Fruit fly (Drosophila melanogaster): ENCODE results near the gene ncd.

ncd gene

dm6 chr3R:29773833-29774324 is 33.0 kb downstream of the ncd start (continued):
- TF ChIP-seq tgo (GFP tag; IDR thresholded peaks at IDR 0.05) (peak; percentile 80), grau (tag; optimal IDR thresholded peaks at IDR 0.05) (peak; percentile 87), Dfd (GFP tag; optimal IDR thresholded peaks at IDR 0.05) (no peak), Vsx1 (GFP tag; optimal IDR thresholded peaks at IDR 0.05) (no peak), CG30020 (tag; optimal IDR thresholded peaks at IDR 0.05) (no peak), CG3838 (GFP tag; optimal IDR thresholded peaks at IDR 0.05) (no peak), wor (GFP tag; IDR thresholded peaks at IDR 0.05) (peak; percentile 68; the same call in 1 of the 2 replicates), CG2875 (GFP tag; optimal IDR thresholded peaks at IDR 0.05) (peak; percentile 36), CG4282 (GFP tag; optimal IDR thresholded peaks at IDR 0.05) (peak; percentile 57), Sin3A (optimal IDR thresholded peaks at IDR 0.05) (no peak), CG7271 (tag; optimal IDR thresholded peaks at IDR 0.05) (no peak), CG14667 (GFP tag; IDR thresholded peaks at IDR 0.05) (peak; percentile 57), Gsc (GFP tag; IDR thresholded peaks at IDR 0.05) (no peak), otp (GFP tag; IDR thresholded peaks at IDR 0.05) (0 out of 3 replicates have a peak, but pooled peaks have one; percentile 30), CTCF (GFP tag; optimal IDR thresholded peaks at IDR 0.05) (no peak), CG4854 (GFP tag; optimal IDR thresholded peaks at IDR 0.05) (peak; percentile 56), CG31441 (GFP tag; IDR thresholded peaks at IDR 0.05) (peak; percentile 54; the same call in 1 of the 2 replicates), bab2 (GFP tag; optimal IDR thresholded peaks at IDR 0.05) (peak; percentile 76), CoRest (tag; optimal IDR thresholded peaks at IDR 0.05) (peak; percentile 88), rib (GFP tag; IDR thresholded peaks at IDR 0.05) (peak; percentile 56), Rx (GFP tag; IDR thresholded peaks at IDR 0.05) (peak; percentile 31; the same call in 1 of the 2 replicates), CG15696 (tag; optimal IDR thresholded peaks at IDR 0.05) (peak; percentile 47), ATbp (GFP tag; optimal IDR thresholded peaks at IDR 0.05) (peak; percentile 18), danr (GFP tag; IDR thresholded peaks at IDR 0.05) (peak; percentile 48; the same call in 1 of the 2 replicates), HmgZ (tag; optimal IDR thresholded peaks at IDR 0.05) (peak; percentile 87), Hr51 (GFP tag; optimal IDR thresholded peaks at IDR 0.05) (peak; percentile 74 to 82), CG12659 (GFP tag; optimal IDR thresholded peaks at IDR 0.05) (peak; percentile 76), CG7839 (tag; optimal IDR thresholded peaks at IDR 0.05) (peak; percentile 85), croc (GFP tag; conservative IDR thresholded peaks at IDR 0.05) (peak; percentile 55; the same call in 2 of the 3 replicates), dan (GFP tag; IDR thresholded peaks at IDR 0.05) (no peak), HLH4C (GFP tag; IDR thresholded peaks at IDR 0.05; ENCODE audit: partially characterized antibody) (no peak), CG17912 (GFP tag; optimal IDR thresholded peaks at IDR 0.05) (no peak), bowl (GFP tag; IDR thresholded peaks at IDR 0.05) (no peak), Poxn (GFP tag; IDR thresholded peaks at IDR 0.05) (peak; percentile 57; the same call in 1 of the 2 replicates), chm (GFP tag; IDR thresholded peaks at IDR 0.05) (peak; percentile 53; the same call in 1 of the 2 replicates), dm (GFP tag; optimal IDR thresholded peaks at IDR 0.05) (peak; percentile 33), Eip74EF (GFP tag; optimal IDR thresholded peaks at IDR 0.05) (peak in 1 of 2 experiments; percentile 56), CG11085 (GFP tag; IDR thresholded peaks at IDR 0.05) (0 out of 2 replicates have a peak, but pooled peaks have one; percentile 28), CG12071 (GFP tag; optimal IDR thresholded peaks at IDR 0.05) (peak; percentile 70), CG17361 (GFP tag; IDR thresholded peaks at IDR 0.05) (peak; percentile 80), Sox100B (GFP tag; optimal IDR thresholded peaks at IDR 0.05) (peak; percentile 72), fd102C (GFP tag; optimal IDR thresholded peaks at IDR 0.05) (no peak), HLH3B (GFP tag; IDR thresholded peaks at IDR 0.05) (peak; percentile 56), BtbVII (GFP tag; optimal IDR thresholded peaks at IDR 0.05) (peak; percentile 33), Elba2 (GFP tag; optimal IDR thresholded peaks at IDR 0.05) (peak; percentile 67), pros (GFP tag; optimal IDR thresholded peaks at IDR 0.05) (no peak), bcd (GFP tag; optimal IDR thresholded peaks at IDR 0.05) (peak; percentile 74), dimm (GFP tag; IDR thresholded peaks at IDR 0.05) (no peak), insv (GFP tag; optimal IDR thresholded peaks at IDR 0.05) (no peak), Nf-YB (GFP tag; optimal IDR thresholded peaks at IDR 0.05) (peak; percentile 54), NfI (GFP tag; optimal IDR thresholded peaks at IDR 0.05) (peak; percentile 77)

Data from whole organism, embryonic.